In the genomic region with DNA sequence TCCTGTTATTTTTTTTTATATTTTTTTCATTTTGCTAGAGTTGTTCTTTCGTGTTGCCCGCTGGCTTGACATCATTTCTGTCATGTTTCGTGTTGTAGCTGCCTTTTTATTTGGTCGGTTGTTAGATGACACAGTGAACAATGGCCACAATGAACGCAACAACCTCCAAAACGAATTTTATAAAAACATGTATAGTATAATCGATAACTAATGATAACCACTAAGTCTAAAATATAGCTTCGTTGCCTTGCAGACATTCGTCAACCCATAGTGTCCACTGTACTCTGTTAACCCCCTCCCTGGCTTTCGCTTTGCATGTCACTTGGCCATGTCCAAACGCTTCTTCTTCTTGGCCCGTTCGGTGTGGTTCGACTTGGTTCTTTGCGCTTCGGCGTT, we compare ENCODE assay signal across 1 fruit fly cellular context.
TF ChIP-seq lines count a peak whose summit lies in the region.

No protein-coding gene starts in this region.

TF ChIP-seq in whole organism, embryonic, 481 proteins besides CTCF, POLR2A, EP300 and RAD21 (continued from another document and continues in another):
- TF ChIP-seq CG4820 (GFP tag; optimal IDR thresholded peaks at IDR 0.05; lab: Kevin White, UChicago) (peak; percentile 66), chn (GFP tag; optimal IDR thresholded peaks at IDR 0.05; lab: Kevin White, UChicago) (peak; percentile 59), sisA (GFP tag; IDR thresholded peaks at IDR 0.05; lab: Robert Waterston, UW) (peak; percentile 89), CG43689 (GFP tag; IDR thresholded peaks at IDR 0.05; lab: Robert Waterston, UW) (peak; percentile 61), Ssrp (tag; optimal IDR thresholded peaks at IDR 0.05; lab: Kevin White, UChicago) (peak; percentile 41), dmrt99B (tag; optimal IDR thresholded peaks at IDR 0.05; lab: Kevin White, UChicago) (peak; percentile 67), CG3281 (GFP tag; optimal IDR thresholded peaks at IDR 0.05; lab: Kevin White, UChicago) (no peak), CG13775 (GFP tag; optimal IDR thresholded peaks at IDR 0.05; lab: Kevin White, UChicago) (no peak), Rfx (GFP tag; IDR thresholded peaks at IDR 0.05; lab: Robert Waterston, UW) (peak; percentile 86), CG16779 (GFP tag; IDR thresholded peaks at IDR 0.05; lab: Robert Waterston, UW) (peak; percentile 70; the same call in 1 of the 2 replicates), CG7928 (GFP tag; optimal IDR thresholded peaks at IDR 0.05; lab: Kevin White, UChicago) (no peak), grn (GFP tag; optimal IDR thresholded peaks at IDR 0.05; lab: Kevin White, UChicago) (no peak), schlank (tag; optimal IDR thresholded peaks at IDR 0.05; lab: Kevin White, UChicago) (no peak), odd (GFP tag; optimal IDR thresholded peaks at IDR 0.05; lab: Kevin White, UChicago) (no peak), CG2129 (GFP tag; IDR thresholded peaks at IDR 0.05; lab: Robert Waterston, UW; ENCODE audit: partially characterized antibody) (no peak), CG12236 (GFP tag; optimal IDR thresholded peaks at IDR 0.05; lab: Kevin White, UChicago) (peak; percentile 61), pnt (GFP tag; optimal IDR thresholded peaks at IDR 0.05; lab: Kevin White, UChicago) (peak; percentile 80), sim (GFP tag; IDR thresholded peaks at IDR 0.05; lab: Robert Waterston, UW) (peak; percentile 71), Dfd (GFP tag; optimal IDR thresholded peaks at IDR 0.05; lab: Kevin White, UChicago) (no peak), lab (GFP tag; optimal IDR thresholded peaks at IDR 0.05; lab: Kevin White, UChicago) (peak; percentile 72), HmgD (GFP tag; optimal IDR thresholded peaks at IDR 0.05; lab: Kevin White, UChicago) (peak; percentile 17), Side (GFP tag; optimal IDR thresholded peaks at IDR 0.05; lab: Kevin White, UChicago) (peak; percentile 77), aop (GFP tag; IDR thresholded peaks at IDR 0.05; lab: Robert Waterston, UW) (peak; percentile 54), wdn (GFP tag; IDR thresholded peaks at IDR 0.05; lab: Robert Waterston, UW) (peak; percentile 45; the same call in 1 of the 2 replicates), CG17359 (tag; optimal IDR thresholded peaks at IDR 0.05; lab: Kevin White, UChicago) (peak; percentile 77), Rx (GFP tag; IDR thresholded peaks at IDR 0.05; lab: Robert Waterston, UW) (peak; percentile 78), vvl (GFP tag; IDR thresholded peaks at IDR 0.05; lab: Robert Waterston, UW) (peak; percentile 92), CG14050 (GFP tag; IDR thresholded peaks at IDR 0.05; lab: Robert Waterston, UW) (peak; percentile 69), CG14710 (tag; optimal IDR thresholded peaks at IDR 0.05; lab: Kevin White, UChicago) (peak; percentile 52), ase (GFP tag; IDR thresholded peaks at IDR 0.05; lab: Robert Waterston, UW) (peak; percentile 80), Doc2 (GFP tag; IDR thresholded peaks at IDR 0.05; lab: Robert Waterston, UW) (no peak), CG5953 (GFP tag; IDR thresholded peaks at IDR 0.05; lab: Robert Waterston, UW) (peak; percentile 56; the same call in 1 of the 2 replicates), jigr1 (GFP tag; IDR thresholded peaks at IDR 0.05; lab: Robert Waterston, UW) (peak; percentile 63; the same call in 2 of the 3 replicates), hb (GFP tag; IDR thresholded peaks at IDR 0.05; lab: Robert Waterston, UW; ENCODE audit: partially characterized antibody) (no peak), fu2 (GFP tag; optimal IDR thresholded peaks at IDR 0.05; lab: Kevin White, UChicago) (peak; percentile 32), CG8478 (optimal IDR thresholded peaks at IDR 0.05; lab: Kevin White, UChicago) (no peak), CG10979 (tag; optimal IDR thresholded peaks at IDR 0.05; lab: Kevin White, UChicago) (peak; percentile 58), Oaz (GFP tag; IDR thresholded peaks at IDR 0.05; lab: Robert Waterston, UW) (peak; percentile 64), CG4328 (GFP tag; optimal IDR thresholded peaks at IDR 0.05; lab: Kevin White, UChicago) (peak; percentile 39), zf30C (GFP tag; optimal IDR thresholded peaks at IDR 0.05; lab: Kevin White, UChicago) (no peak), CG10209 (GFP tag; optimal IDR thresholded peaks at IDR 0.05; lab: Kevin White, UChicago) (peak; percentile 47), PHDP (tag; optimal IDR thresholded peaks at IDR 0.05; lab: Kevin White, UChicago) (peak; percentile 57), CG6765 (GFP tag; optimal IDR thresholded peaks at IDR 0.05; lab: Kevin White, UChicago) (no peak), Dll (GFP tag; IDR thresholded peaks at IDR 0.05; lab: Robert Waterston, UW; ENCODE audit: partially characterized antibody) (no peak), HHEX (GFP tag; optimal IDR thresholded peaks at IDR 0.05; lab: Kevin White, UChicago) (peak; percentile 30), lbe (GFP tag; optimal IDR thresholded peaks at IDR 0.05; lab: Kevin White, UChicago) (no peak), Taf1 (GFP tag; IDR thresholded peaks at IDR 0.05; lab: Robert Waterston, UW) (peak; percentile 78), Hr39 (optimal IDR thresholded peaks at IDR 0.05; lab: Kevin White, UChicago) (no peak), lov (optimal IDR thresholded peaks at IDR 0.05; lab: Kevin White, UChicago) (no peak), lov (GFP tag; IDR thresholded peaks at IDR 0.05; lab: Robert Waterston, UW) (0 out of 3 replicates have a peak, but pooled peaks have one; percentile 36), Gsc (GFP tag; IDR thresholded peaks at IDR 0.05; lab: Robert Waterston, UW) (no peak), da (GFP tag; optimal IDR thresholded peaks at IDR 0.05; lab: Kevin White, UChicago) (no peak), mld (GFP tag; IDR thresholded peaks at IDR 0.05; lab: Robert Waterston, UW; ENCODE audit: partially characterized antibody) (no peak), B-H1 (GFP tag; IDR thresholded peaks at IDR 0.05; lab: Robert Waterston, UW) (peak; percentile 70), Dad (GFP tag; optimal IDR thresholded peaks at IDR 0.05; lab: Kevin White, UChicago) (peak; percentile 53), CG8359 (GFP tag; optimal IDR thresholded peaks at IDR 0.05; lab: Kevin White, UChicago; ENCODE audit: borderline replicate concordance) (no peak), CG7963 (GFP tag; IDR thresholded peaks at IDR 0.05; lab: Robert Waterston, UW; ENCODE audit: partially characterized antibody) (no peak), cato (GFP tag; optimal IDR thresholded peaks at IDR 0.05; lab: Kevin White, UChicago; ENCODE audit: borderline replicate concordance) (peak; percentile 16), Ets65A (GFP tag; lab: Kevin White, UChicago) (peak; percentile 85), CG8290 (GFP tag; optimal IDR thresholded peaks at IDR 0.05; lab: Kevin White, UChicago) (no peak), CG8290 (tag; optimal IDR thresholded peaks at IDR 0.05; lab: Kevin White, UChicago) (peak in 1 of 2 experiments; percentile 90), E2f2 (GFP tag; IDR thresholded peaks at IDR 0.05; lab: Robert Waterston, UW) (peak; percentile 51; the same call in 1 of the 2 replicates), trh (GFP tag; optimal IDR thresholded peaks at IDR 0.05; lab: Kevin White, UChicago) (no peak), CG6254 (GFP tag; optimal IDR thresholded peaks at IDR 0.05; lab: Kevin White, UChicago) (peak; percentile 41), insv (GFP tag; optimal IDR thresholded peaks at IDR 0.05; lab: Kevin White, UChicago) (no peak), jing (GFP tag; optimal IDR thresholded peaks at IDR 0.05; lab: Kevin White, UChicago) (peak; percentile 37), zen2 (GFP tag; IDR thresholded peaks at IDR 0.05; lab: Robert Waterston, UW; ENCODE audit: partially characterized antibody) (no peak), lola (GFP tag; optimal IDR thresholded peaks at IDR 0.05; lab: Kevin White, UChicago) (peak in 1 of 3 experiments; percentile 6), ato (GFP tag; IDR thresholded peaks at IDR 0.05; lab: Robert Waterston, UW; ENCODE audit: partially characterized antibody) (no peak), CG10366 (GFP tag; IDR thresholded peaks at IDR 0.05; lab: Robert Waterston, UW) (peak; percentile 80), Fer2 (tag; optimal IDR thresholded peaks at IDR 0.05; lab: Kevin White, UChicago) (peak; percentile 40), twi (tag; optimal IDR thresholded peaks at IDR 0.05; lab: Kevin White, UChicago) (peak; percentile 37), Opbp (GFP tag; IDR thresholded peaks at IDR 0.05; lab: Robert Waterston, UW; ENCODE audit: partially characterized antibody) (no peak), Xrp1 (GFP tag; IDR thresholded peaks at IDR 0.05; lab: Robert Waterston, UW) (peak; percentile 86), CG4707 (GFP tag; optimal IDR thresholded peaks at IDR 0.05; lab: Kevin White, UChicago) (peak; percentile 35), CG8089 (GFP tag; optimal IDR thresholded peaks at IDR 0.05; lab: Kevin White, UChicago) (peak; percentile 64), Poxn (GFP tag; IDR thresholded peaks at IDR 0.05; lab: Robert Waterston, UW) (no peak), stwl (tag; optimal IDR thresholded peaks at IDR 0.05; lab: Kevin White, UChicago) (no peak), CG18011 (GFP tag; optimal IDR thresholded peaks at IDR 0.05; lab: Kevin White, UChicago) (no peak), CG7357 (GFP tag; IDR thresholded peaks at IDR 0.05; lab: Robert Waterston, UW) (peak; percentile 78), CG2120 (GFP tag; optimal IDR thresholded peaks at IDR 0.05; lab: Kevin White, UChicago) (peak; percentile 69), stc (GFP tag; IDR thresholded peaks at IDR 0.05; lab: Robert Waterston, UW) (peak; percentile 61), CG15011 (GFP tag; optimal IDR thresholded peaks at IDR 0.05; lab: Kevin White, UChicago) (peak; percentile 6), CG10147 (GFP tag; optimal IDR thresholded peaks at IDR 0.05; lab: Kevin White, UChicago) (no peak), CG10959 (GFP tag; IDR thresholded peaks at IDR 0.05; lab: Robert Waterston, UW) (peak; percentile 76), mam (GFP tag; optimal IDR thresholded peaks at IDR 0.05; lab: Kevin White, UChicago) (peak; percentile 77), tll (GFP tag; optimal IDR thresholded peaks at IDR 0.05; lab: Kevin White, UChicago) (no peak), btn (GFP tag; optimal IDR thresholded peaks at IDR 0.05; lab: Kevin White, UChicago) (peak; percentile 70), ci (GFP tag; IDR thresholded peaks at IDR 0.05; lab: Robert Waterston, UW) (peak; percentile 88), CG14860 (GFP tag; IDR thresholded peaks at IDR 0.05; lab: Robert Waterston, UW; ENCODE audit: partially characterized antibody) (no peak), CG6654 (GFP tag; optimal IDR thresholded peaks at IDR 0.05; lab: Kevin White, UChicago) (peak; percentile 36), CG11695 (GFP tag; IDR thresholded peaks at IDR 0.05; lab: Robert Waterston, UW) (peak; percentile 39; the same call in 2 of the 3 replicates), bbx (GFP tag; IDR thresholded peaks at IDR 0.05; lab: Robert Waterston, UW; ENCODE audit: partially characterized antibody) (no peak), CG3726 (GFP tag; IDR thresholded peaks at IDR 0.05; lab: Robert Waterston, UW) (peak; percentile 83), CG9817 (tag; optimal IDR thresholded peaks at IDR 0.05; lab: Kevin White, UChicago) (peak; percentile 74), CG15479 (GFP tag; optimal IDR thresholded peaks at IDR 0.05; lab: Kevin White, UChicago) (no peak), slbo (GFP tag; IDR thresholded peaks at IDR 0.05; lab: Robert Waterston, UW) (peak; percentile 88), Nf-YC (tag; optimal IDR thresholded peaks at IDR 0.05; lab: Kevin White, UChicago) (no peak), Dip2 (GFP tag; IDR thresholded peaks at IDR 0.05; lab: Robert Waterston, UW) (no peak), toy (GFP tag; IDR thresholded peaks at IDR 0.05; lab: Robert Waterston, UW) (peak; percentile 57; the same call in 1 of the 2 replicates), unpg (GFP tag; optimal IDR thresholded peaks at IDR 0.05; lab: Kevin White, UChicago) (peak; percentile 71), Lhr (GFP tag; optimal IDR thresholded peaks at IDR 0.05; lab: Kevin White, UChicago) (no peak), sc (optimal IDR thresholded peaks at IDR 0.05; lab: Kevin White, UChicago) (no peak), sc (GFP tag; optimal IDR thresholded peaks at IDR 0.05; lab: Kevin White, UChicago) (peak; percentile 31), Aef1 (GFP tag; IDR thresholded peaks at IDR 0.05; lab: Robert Waterston, UW) (peak; percentile 87), Myb (GFP tag; optimal IDR thresholded peaks at IDR 0.05; lab: Kevin White, UChicago) (peak; percentile 47), CG13296 (GFP tag; optimal IDR thresholded peaks at IDR 0.05; lab: Kevin White, UChicago) (peak; percentile 54), pita (GFP tag; optimal IDR thresholded peaks at IDR 0.05; lab: Kevin White, UChicago) (no peak), CG18619 (GFP tag; optimal IDR thresholded peaks at IDR 0.05; lab: Kevin White, UChicago) (peak; percentile 29), Adf1 (GFP tag; IDR thresholded peaks at IDR 0.05; lab: Robert Waterston, UW) (no peak), ash1 (GFP tag; optimal IDR thresholded peaks at IDR 0.05; lab: Kevin White, UChicago) (no peak), CkIIα-i1 (GFP tag; IDR thresholded peaks at IDR 0.05; lab: Robert Waterston, UW) (peak; percentile 35; the same call in 1 of the 2 replicates), CG2712 (tag; optimal IDR thresholded peaks at IDR 0.05; lab: Kevin White, UChicago) (peak; percentile 66), chm (GFP tag; IDR thresholded peaks at IDR 0.05; lab: Robert Waterston, UW) (peak; percentile 87), Ets97D (GFP tag; optimal IDR thresholded peaks at IDR 0.05; lab: Kevin White, UChicago) (peak; percentile 42), H15 (GFP tag; IDR thresholded peaks at IDR 0.05; lab: Robert Waterston, UW) (peak; percentile 82), pb (GFP tag; optimal IDR thresholded peaks at IDR 0.05; lab: Kevin White, UChicago) (peak; percentile 42), scrt (GFP tag; optimal IDR thresholded peaks at IDR 0.05; lab: Kevin White, UChicago) (no peak), Fer3 (tag; optimal IDR thresholded peaks at IDR 0.05; lab: Kevin White, UChicago) (peak; percentile 68), CG31224 (GFP tag; IDR thresholded peaks at IDR 0.05; lab: Robert Waterston, UW) (peak; percentile 63; the same call in 1 of the 2 replicates), row (GFP tag; IDR thresholded peaks at IDR 0.05; lab: Robert Waterston, UW) (peak; percentile 83), org-1 (GFP tag; optimal IDR thresholded peaks at IDR 0.05; lab: Kevin White, UChicago) (peak; percentile 8), CG9437 (GFP tag; optimal IDR thresholded peaks at IDR 0.05; lab: Kevin White, UChicago) (peak; percentile 52), CG1647 (GFP tag; optimal IDR thresholded peaks at IDR 0.05; lab: Kevin White, UChicago) (peak; percentile 76), prd (optimal IDR thresholded peaks at IDR 0.05; lab: Kevin White, UChicago) (no peak), prd (GFP tag; IDR thresholded peaks at IDR 0.05; lab: Robert Waterston, UW) (peak; percentile 89), CG12744 (GFP tag; optimal IDR thresholded peaks at IDR 0.05; lab: Kevin White, UChicago) (peak; percentile 47)
